Fruit fly (Drosophila melanogaster): Measurements from ENCODE around the gene CG7255.

CG7255 gene

dm6 chr3L:15261067-15261506 is 43.0 kb upstream of the CG7255 start (continued):
- TF ChIP-seq fd96Cb (tag; optimal IDR thresholded peaks at IDR 0.05), result peak; percentile 59
- TF ChIP-seq wor (GFP tag; IDR thresholded peaks at IDR 0.05), result 0 out of 2 replicates have a peak, but pooled peaks have one; percentile 19
- peak; percentile 37 for TF ChIP-seq tap (tag; optimal IDR thresholded peaks at IDR 0.05)
- TF ChIP-seq E2f2 (GFP tag; IDR thresholded peaks at IDR 0.05), result peak; percentile 35; the same call in 1 of the 2 replicates
- TF ChIP-seq tgo (GFP tag; IDR thresholded peaks at IDR 0.05), result peak; percentile 49; the same call in 2 of the 3 replicates
- TF ChIP-seq Ets65A (GFP tag), result no peak
- TF ChIP-seq CG10959 (GFP tag; IDR thresholded peaks at IDR 0.05), result peak; percentile 55
- TF ChIP-seq ci (GFP tag; IDR thresholded peaks at IDR 0.05), result peak; percentile 72; the same call in 2 of the 3 replicates
- peak; percentile 71; the same call in 2 of the 3 replicates for TF ChIP-seq CG11093 (GFP tag; IDR thresholded peaks at IDR 0.05)
- peak; percentile 40 for TF ChIP-seq esg (GFP tag; conservative IDR thresholded peaks at IDR 0.05)
- TF ChIP-seq CG17361 (GFP tag; IDR thresholded peaks at IDR 0.05), result peak; percentile 72
- peak; percentile 15 for TF ChIP-seq Vsx1 (GFP tag; optimal IDR thresholded peaks at IDR 0.05)
- no peak for TF ChIP-seq scrt (GFP tag; optimal IDR thresholded peaks at IDR 0.05)
- no peak for TF ChIP-seq Dad (GFP tag; optimal IDR thresholded peaks at IDR 0.05)
- TF ChIP-seq gt (GFP tag; IDR thresholded peaks at IDR 0.05), result no peak
- peak; percentile 23 for TF ChIP-seq CG18476 (GFP tag; optimal IDR thresholded peaks at IDR 0.05)
- TF ChIP-seq gcm2 (GFP tag; optimal IDR thresholded peaks at IDR 0.05), result no peak
- TF ChIP-seq gem (tag; optimal IDR thresholded peaks at IDR 0.05), result peak; percentile 76
- TF ChIP-seq D19A (tag; optimal IDR thresholded peaks at IDR 0.05), result peak; percentile 67
- TF ChIP-seq CG10366 (GFP tag; IDR thresholded peaks at IDR 0.05), result peak; percentile 29; the same call in 1 of the 2 replicates
- peak; percentile 3 for TF ChIP-seq CG10147 (GFP tag; optimal IDR thresholded peaks at IDR 0.05)
- no peak for TF ChIP-seq CG2199 (GFP tag; IDR thresholded peaks at IDR 0.05)
- TF ChIP-seq H15 (GFP tag; IDR thresholded peaks at IDR 0.05), result 0 out of 3 replicates have a peak, but pooled peaks have one; percentile 40
- TF ChIP-seq CG31224 (GFP tag; IDR thresholded peaks at IDR 0.05), result no peak
- TF ChIP-seq br (optimal IDR thresholded peaks at IDR 0.05), result no peak
- TF ChIP-seq sima (GFP tag; optimal IDR thresholded peaks at IDR 0.05), result no peak
- TF ChIP-seq row (GFP tag; IDR thresholded peaks at IDR 0.05), result peak; percentile 71
- peak; percentile 11 for TF ChIP-seq Deaf1 (tag; optimal IDR thresholded peaks at IDR 0.05)
- peak in 1 of 2 experiments; percentile 9 for TF ChIP-seq chif (GFP tag; optimal IDR thresholded peaks at IDR 0.05)
- 0 out of 3 replicates have a peak, but pooled peaks have one; percentile 25 for TF ChIP-seq B-H1 (GFP tag; IDR thresholded peaks at IDR 0.05)
- peak; percentile 40; the same call in 1 of the 3 replicates for TF ChIP-seq dysf (GFP tag; IDR thresholded peaks at IDR 0.05)
- TF ChIP-seq CG8388 (GFP tag; optimal IDR thresholded peaks at IDR 0.05), result peak; percentile 59
- TF ChIP-seq gsb-n (tag; optimal IDR thresholded peaks at IDR 0.05), result peak; percentile 61
- peak; percentile 65 for TF ChIP-seq gcm (GFP tag; optimal IDR thresholded peaks at IDR 0.05)
- TF ChIP-seq CG4707 (GFP tag; optimal IDR thresholded peaks at IDR 0.05), result peak; percentile 65
- peak; percentile 27 for TF ChIP-seq CG15011 (GFP tag; optimal IDR thresholded peaks at IDR 0.05)
- peak; percentile 37 for TF ChIP-seq CG4820 (GFP tag; optimal IDR thresholded peaks at IDR 0.05)
- no peak for TF ChIP-seq tup (GFP tag; optimal IDR thresholded peaks at IDR 0.05)
- TF ChIP-seq fu2 (GFP tag; optimal IDR thresholded peaks at IDR 0.05), result no peak
- peak; percentile 31 for TF ChIP-seq CG2875 (GFP tag; optimal IDR thresholded peaks at IDR 0.05)
- TF ChIP-seq dm (GFP tag; optimal IDR thresholded peaks at IDR 0.05), result no peak
- TF ChIP-seq gce (GFP tag; IDR thresholded peaks at IDR 0.05), result no peak
- TF ChIP-seq dpn (GFP tag; optimal IDR thresholded peaks at IDR 0.05), result peak in 1 of 2 experiments; percentile 42
- TF ChIP-seq CG1603 (tag; optimal IDR thresholded peaks at IDR 0.05), result peak; percentile 18
- TF ChIP-seq ken (GFP tag; IDR thresholded peaks at IDR 0.05), result no peak
- peak; percentile 75 for TF ChIP-seq CG12391 (tag; optimal IDR thresholded peaks at IDR 0.05)
- no peak for TF ChIP-seq pho (GFP tag; optimal IDR thresholded peaks at IDR 0.05)
- TF ChIP-seq onecut (GFP tag; IDR thresholded peaks at IDR 0.05), result peak; percentile 52
- TF ChIP-seq CG16813 (GFP tag; IDR thresholded peaks at IDR 0.05; ENCODE audit: partially characterized antibody), result no peak
- no peak for TF ChIP-seq al (GFP tag; IDR thresholded peaks at IDR 0.05)
- no peak for TF ChIP-seq CG10565 (GFP tag; optimal IDR thresholded peaks at IDR 0.05)
- TF ChIP-seq Atf-2 (GFP tag; optimal IDR thresholded peaks at IDR 0.05), result no peak

Measured in whole organism, embryonic.